Fruit fly (Drosophila melanogaster) whole organism, pupa: ENCODE data around the gene CG31988.

Experiments
- CG10348 ChIP-seq: fragments of 200-800 bp; sonication (Bioruptor generic); IDR thresholded peaks from 2 replicates; pipeline ENCODE4 v1.3.6; 2022; ENCODE audit warnings: missing biosample characterization, missing genetic modification characterization
- CG12605 ChIP-seq: fragments of 200-800 bp; sonication (Bioruptor generic); IDR thresholded peaks from 2 replicates; pipeline ENCODE4 v1.3.6; 2022; ENCODE audit warnings: missing biosample characterization, missing genetic modification characterization
- CG8301 ChIP-seq: fragments of 200-800 bp; sonication (Bioruptor generic); optimal IDR thresholded peaks from 2 replicates; lab custom pipeline; 2018; ENCODE audit warnings: missing biosample characterization, mild to moderate bottlenecking, missing genetic modification characterization
- EcR ChIP-seq: fragments of 200-800 bp; sonication (Bioruptor generic); optimal IDR thresholded peaks from 3 replicates; lab custom pipeline; 2019; ENCODE audit warnings: missing biosample characterization, missing genetic modification characterization, mild to moderate bottlenecking, moderate library complexity, missing genetic modification reagents
- fd96Ca ChIP-seq: fragments of 200-800 bp; sonication (Bioruptor generic); IDR thresholded peaks from 3 replicates; pipeline ENCODE4 v1.3.6; 2022; ENCODE audit warnings: missing biosample characterization, missing genetic modification characterization
- rn ChIP-seq: fragments of 200-800 bp; sonication (Bioruptor generic); IDR thresholded peaks from 2 replicates; pipeline ENCODE4 v1.3.6; 2022; ENCODE audit warnings: missing biosample characterization, missing genetic modification characterization

DNA sequence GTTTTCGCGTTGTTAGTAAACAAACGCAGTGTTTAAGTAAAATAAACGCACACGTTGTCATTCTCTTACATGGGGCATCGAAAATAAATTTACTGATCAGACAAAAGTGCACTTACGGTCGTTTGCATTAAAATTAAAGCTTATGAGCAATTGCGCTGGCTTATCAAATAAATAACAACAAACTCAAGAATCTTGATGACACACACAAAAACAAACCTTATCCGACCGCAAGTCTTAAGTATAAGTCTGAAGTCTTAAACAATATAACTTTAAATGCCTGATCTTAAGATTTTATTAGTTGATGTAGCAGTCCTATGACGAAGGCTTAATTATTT, 16.3 kb upstream of the CG31988 start:
- TF ChIP-seq CG8301 (tag; lab: Kevin White, UChicago), result no peak
- TF ChIP-seq CG10348 (GFP tag; lab: Robert Waterston, UW), result no peak
- no peak for TF ChIP-seq fd96Ca
- TF ChIP-seq EcR (GFP tag; lab: Kevin White, UChicago), result no peak
- no peak for TF ChIP-seq CG12605 (GFP tag; lab: Robert Waterston, UW)
- no peak for TF ChIP-seq rn (GFP tag; lab: Robert Waterston, UW)
